Worm (Caenorhabditis elegans) whole organism, midembryonic: ENCODE data around the gene C12D12.3.

Source experiments
- T22C8.4 ChIP-seq: fragments of 200-800 bp; sonication (Bioruptor generic); IDR thresholded peaks from 2 replicates; pipeline ENCODE4 v1.3.6; 2022; ENCODE audit warnings: missing genetic modification characterization, missing compliant biosample characterization
- cog-1 ChIP-seq: sonication (generic microtip); optimal IDR thresholded peaks from 2 replicates; lab custom pipeline; 2016; ENCODE audit warnings: missing genetic modification characterization, missing compliant biosample characterization
- flt-1 ChIP-seq: fragments of 200-800 bp; sonication (Bioruptor generic); IDR thresholded peaks from 2 replicates; pipeline ENCODE4 v1.3.6; 2022; ENCODE audit warnings: missing genetic modification characterization, missing compliant biosample characterization
- klf-2 ChIP-seq: fragments of 200-800 bp; sonication (Bioruptor generic); conservative IDR thresholded peaks from 2 replicates; pipeline ENCODE4 v1.3.6; 2022; ENCODE audit warnings: missing genetic modification reagents, missing genetic modification characterization, missing compliant biosample characterization
- med-1 ChIP-seq: sonication (generic microtip); optimal IDR thresholded peaks from 2 replicates; lab custom pipeline; 2017; ENCODE audit warnings: missing genetic modification characterization, mild to moderate bottlenecking, missing compliant biosample characterization, antibody characterized with exemption, missing genetic modification reagents; ENCODE audit not compliant: insufficient read depth
- ref-1 ChIP-seq: fragments of 200-800 bp; sonication (Bioruptor generic); conservative IDR thresholded peaks from 2 replicates; pipeline ENCODE4 v1.3.6; 2022; ENCODE audit warnings: missing genetic modification reagents, missing genetic modification characterization, missing compliant biosample characterization
- tab-1 ChIP-seq: fragments of 200-800 bp; sonication (Bioruptor generic); IDR thresholded peaks from 2 replicates; pipeline ENCODE4 v1.3.6; 2022; ENCODE audit warnings: missing genetic modification characterization, missing compliant biosample characterization
- ztf-23 ChIP-seq: fragments of 200-800 bp; sonication (Bioruptor generic); IDR thresholded peaks from 2 replicates; pipeline ENCODE4 v1.3.6; 2022; ENCODE audit warnings: missing genetic modification reagents, missing genetic modification characterization, missing compliant biosample characterization
- ztf-29 ChIP-seq: fragments of 200-800 bp; sonication (Bioruptor generic); IDR thresholded peaks from 2 replicates; pipeline ENCODE4 v1.3.6; 2022; ENCODE audit warnings: missing genetic modification reagents, missing genetic modification characterization, missing compliant biosample characterization

C12D12.3 gene

ce11 chrX:3472226-3472625, 16.9 kb upstream of the C12D12.3 start:
- peak; percentile 56; the same call in 1 of the 2 replicates for TF ChIP-seq flt-1 (GFP tag; lab: Robert Waterston, UW)
- 0 out of 2 replicates have a peak, but pooled peaks have one; percentile 63 for TF ChIP-seq ztf-23 (GFP tag; lab: Robert Waterston, UW)
- no peak for TF ChIP-seq ref-1 (GFP tag; lab: Robert Waterston, UW)
- peak; percentile 61 for TF ChIP-seq cog-1 (tag; lab: Kevin White, UChicago)
- TF ChIP-seq ztf-29 (GFP tag; lab: Robert Waterston, UW) = peak; percentile 95
- TF ChIP-seq tab-1 = 0 out of 2 replicates have a peak, but pooled peaks have one; percentile 31

- TF ChIP-seq T22C8.4 (GFP tag; lab: Robert Waterston, UW) (no peak), tab-1 (no peak), cog-1 (tag; lab: Kevin White, UChicago) (no peak), med-1 (no peak), ref-1 (GFP tag; lab: Robert Waterston, UW) (no peak)
Measured at ce11 chrX:3473793-3474192, 15.3 kb upstream of the C12D12.3 start.

- TF ChIP-seq med-1 (no peak), tab-1 (no peak), ztf-29 (GFP tag; lab: Robert Waterston, UW) (no peak), flt-1 (GFP tag; lab: Robert Waterston, UW) (no peak), ref-1 (GFP tag; lab: Robert Waterston, UW) (no peak)
Measured at ce11 chrX:3479950-3480349, 9.1 kb upstream of the C12D12.3 start, which contains the start of gene wrt-6. Gene wrt-6 (plus strand): TSS chrX:3480250.

DNA sequence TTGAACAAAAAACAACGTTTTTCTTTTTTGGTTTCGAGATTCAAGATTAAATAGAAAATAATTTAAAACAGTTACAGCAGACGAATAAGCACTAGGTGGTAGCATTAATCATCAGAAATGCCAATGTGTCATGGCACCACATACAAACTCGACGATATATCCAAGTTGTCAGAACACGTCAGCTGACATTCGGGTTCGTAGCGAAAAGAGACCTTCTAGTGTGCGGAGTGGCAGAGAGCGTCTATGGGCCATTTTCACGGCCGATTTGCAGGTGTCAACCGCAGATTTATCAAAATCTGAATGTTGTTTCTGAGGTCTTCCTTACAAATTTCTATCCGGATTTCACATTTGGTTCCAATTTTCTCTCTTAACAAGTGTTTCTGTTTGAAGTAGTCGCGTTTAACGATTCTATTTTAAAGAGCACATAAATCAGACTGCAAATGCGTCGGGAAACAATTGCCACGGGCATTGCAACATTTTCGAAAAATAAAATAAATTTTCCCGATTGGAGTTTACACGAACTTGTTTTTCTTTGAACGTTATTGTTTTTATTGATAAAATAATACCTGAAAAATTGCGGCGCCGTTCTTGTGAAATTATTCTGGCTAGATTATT, 912 bp upstream of the C12D12.3 start:
- no peak for TF ChIP-seq med-1
- no peak for TF ChIP-seq cog-1 (tag; lab: Kevin White, UChicago)
- no peak for TF ChIP-seq ref-1 (GFP tag; lab: Robert Waterston, UW)
- no peak for TF ChIP-seq ztf-29 (GFP tag; lab: Robert Waterston, UW)
- no peak for TF ChIP-seq flt-1 (GFP tag; lab: Robert Waterston, UW)
- no peak for TF ChIP-seq ztf-23 (GFP tag; lab: Robert Waterston, UW)
- TF ChIP-seq T22C8.4 (GFP tag; lab: Robert Waterston, UW) = no peak
- TF ChIP-seq tab-1 = no peak

- TF ChIP-seq ztf-23 (GFP tag; lab: Robert Waterston, UW) = no peak
- no peak for TF ChIP-seq T22C8.4 (GFP tag; lab: Robert Waterston, UW)
- TF ChIP-seq ztf-29 (GFP tag; lab: Robert Waterston, UW) = no peak
- no peak for TF ChIP-seq klf-2
- no peak for TF ChIP-seq tab-1
- no peak for TF ChIP-seq cog-1 (tag; lab: Kevin White, UChicago)
- no peak for TF ChIP-seq ref-1 (GFP tag; lab: Robert Waterston, UW)
- TF ChIP-seq flt-1 (GFP tag; lab: Robert Waterston, UW) = no peak
- TF ChIP-seq med-1 = no peak
Measured at ce11 chrX:3492431-3492830, 3.3 kb downstream of the C12D12.3 start.

- TF ChIP-seq ref-1 (GFP tag; lab: Robert Waterston, UW) = no peak
Measured at ce11 chrX:3494634-3495033, 5.5 kb downstream of the C12D12.3 start.

- TF ChIP-seq tab-1 = no peak
- TF ChIP-seq T22C8.4 (GFP tag; lab: Robert Waterston, UW) = no peak
- no peak for TF ChIP-seq ztf-23 (GFP tag; lab: Robert Waterston, UW)
- no peak for TF ChIP-seq cog-1 (tag; lab: Kevin White, UChicago)
- no peak for TF ChIP-seq ref-1 (GFP tag; lab: Robert Waterston, UW)
- no peak for TF ChIP-seq flt-1 (GFP tag; lab: Robert Waterston, UW)
- no peak for TF ChIP-seq ztf-29 (GFP tag; lab: Robert Waterston, UW)
Measured at ce11 chrX:3495776-3496175, 6.7 kb downstream of the C12D12.3 start, which contains the start of gene glt-1. Gene glt-1 (plus strand): TSS chrX:3496026.

ce11 chrX:3498953-3499352, 9.9 kb downstream of the C12D12.3 start, which contains the start of gene C12D12.1:
Gene C12D12.1 (plus strand): TSS chrX:3499253.
- no peak for TF ChIP-seq med-1
- TF ChIP-seq cog-1 (tag; lab: Kevin White, UChicago) = no peak
- no peak for TF ChIP-seq ztf-29 (GFP tag; lab: Robert Waterston, UW)
- TF ChIP-seq ref-1 (GFP tag; lab: Robert Waterston, UW) = no peak
- TF ChIP-seq tab-1 = no peak
- TF ChIP-seq flt-1 (GFP tag; lab: Robert Waterston, UW) = no peak

DNA sequence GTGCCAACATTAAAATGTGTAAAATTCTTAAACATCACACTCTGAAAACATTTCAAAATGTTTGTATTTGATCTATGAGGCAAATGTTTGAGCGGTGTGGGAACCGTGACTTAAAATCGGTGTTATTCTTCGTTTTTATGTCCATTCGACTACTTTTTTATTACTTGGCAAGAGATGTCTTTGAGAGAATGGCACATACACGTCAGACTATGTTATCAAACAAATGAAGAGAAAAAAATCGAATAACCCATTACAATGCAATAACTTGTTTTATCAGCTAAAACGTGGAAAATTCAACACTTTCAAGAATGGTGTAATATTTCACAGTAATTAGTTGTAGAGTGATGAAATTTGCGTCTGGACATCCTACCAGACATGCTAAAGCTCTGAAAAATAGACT, 10.8 kb downstream of the C12D12.3 start:
- no peak for TF ChIP-seq ztf-23 (GFP tag; lab: Robert Waterston, UW)
- no peak for TF ChIP-seq ref-1 (GFP tag; lab: Robert Waterston, UW)
- TF ChIP-seq ztf-29 (GFP tag; lab: Robert Waterston, UW) = no peak
- no peak for TF ChIP-seq T22C8.4 (GFP tag; lab: Robert Waterston, UW)
- TF ChIP-seq tab-1 = no peak
- no peak for TF ChIP-seq klf-2
- no peak for TF ChIP-seq cog-1 (tag; lab: Kevin White, UChicago)
- TF ChIP-seq med-1 = no peak
- no peak for TF ChIP-seq flt-1 (GFP tag; lab: Robert Waterston, UW)

DNA sequence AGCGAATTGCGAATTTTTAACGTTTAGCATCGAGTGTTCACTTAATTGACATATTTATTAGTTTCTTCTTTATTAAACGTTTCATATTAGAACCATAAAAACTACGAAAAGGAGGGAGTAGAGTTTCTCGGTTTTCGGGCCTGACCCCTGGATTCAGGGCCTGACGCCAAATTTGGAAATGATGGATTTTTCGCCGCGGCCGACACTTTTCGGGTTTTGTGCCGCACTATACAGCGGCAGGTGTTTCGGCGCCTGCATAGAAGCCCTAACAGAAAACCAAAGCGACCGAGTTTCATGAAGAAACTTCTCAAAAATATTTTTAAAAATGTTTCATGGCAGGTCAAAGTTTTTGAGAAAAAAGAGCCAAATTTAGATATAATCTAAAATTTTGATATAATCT, 11.3 kb downstream of the C12D12.3 start:
- no peak for TF ChIP-seq flt-1 (GFP tag; lab: Robert Waterston, UW)
- TF ChIP-seq cog-1 (tag; lab: Kevin White, UChicago) = no peak
- no peak for TF ChIP-seq ztf-29 (GFP tag; lab: Robert Waterston, UW)
- TF ChIP-seq klf-2 = no peak
- TF ChIP-seq ref-1 (GFP tag; lab: Robert Waterston, UW) = no peak
- TF ChIP-seq T22C8.4 (GFP tag; lab: Robert Waterston, UW) = no peak
- TF ChIP-seq med-1 = no peak
- TF ChIP-seq ztf-23 (GFP tag; lab: Robert Waterston, UW) = no peak
- TF ChIP-seq tab-1 = no peak
